Worm (Caenorhabditis elegans): ENCODE data around the gene sra-34.

DNA sequence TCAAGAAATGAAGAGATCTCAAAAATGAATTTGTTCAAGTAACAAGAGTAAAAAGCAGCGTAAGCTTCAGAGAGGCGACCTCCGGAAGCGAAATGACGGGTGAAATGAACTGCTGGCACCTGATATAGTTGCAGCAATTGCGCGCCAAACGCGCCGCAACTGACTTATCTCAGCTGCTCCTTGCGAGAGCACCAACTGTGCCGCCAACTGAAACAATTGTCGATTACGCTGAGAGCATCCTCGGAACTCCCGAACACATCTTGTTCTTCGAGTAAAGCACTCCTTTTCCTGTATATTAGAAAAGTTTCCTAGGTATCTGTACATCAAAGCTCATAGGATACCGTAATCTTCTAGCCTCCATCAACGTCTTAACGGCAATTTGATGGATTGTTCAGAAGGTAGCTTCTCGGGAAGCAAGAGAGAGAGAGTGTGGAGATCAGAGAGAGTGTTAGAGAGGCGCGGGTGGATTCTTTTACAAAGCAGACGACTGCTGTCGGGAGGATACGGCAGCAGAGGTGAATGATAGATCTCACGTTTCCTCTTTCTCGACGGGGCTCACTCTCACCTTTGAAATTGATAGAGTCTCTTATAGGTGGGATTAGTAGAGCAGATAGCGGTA is 23.4 kb downstream of the sra-34 start:
- TF ChIP-seq ztf-4 (tag; optimal IDR thresholded peaks at IDR 0.05) = no peak
- TF ChIP-seq lin-13 (GFP tag; optimal IDR thresholded peaks at IDR 0.05) = no peak
- no peak for TF ChIP-seq nhr-11 (tag; optimal IDR thresholded peaks at IDR 0.05)
- no peak for TF ChIP-seq ceh-8 (GFP tag; optimal IDR thresholded peaks at IDR 0.05)
- no peak for TF ChIP-seq ama-1 (optimal IDR thresholded peaks at IDR 0.05)
- TF ChIP-seq unc-62 (GFP tag; optimal IDR thresholded peaks at IDR 0.05) = no peak
- TF ChIP-seq skn-1 (tag; optimal IDR thresholded peaks at IDR 0.05) = no peak
- no peak for TF ChIP-seq fkh-10 (GFP tag; optimal IDR thresholded peaks at IDR 0.05)
- no peak for TF ChIP-seq snpc-4 (tag; optimal IDR thresholded peaks at IDR 0.05)
- no peak for TF ChIP-seq ztf-11 (tag; optimal IDR thresholded peaks at IDR 0.05)
- TF ChIP-seq ceh-63 (GFP tag; optimal IDR thresholded peaks at IDR 0.05) = no peak
- TF ChIP-seq zag-1 (tag; optimal IDR thresholded peaks at IDR 0.05) = no peak
- no peak for TF ChIP-seq aha-1 (tag; optimal IDR thresholded peaks at IDR 0.05)

Measured in whole organism, L1 larva.